Fruit fly (Drosophila melanogaster) whole organism, prepupa: Measurements from ENCODE around the gene CG3434.

Source experiments
- CG11294 ChIP-seq: fragments of 200-800 bp; sonication (Bioruptor generic); IDR thresholded peaks from 2 replicates; pipeline ENCODE4 v1.3.6; 2022; ENCODE audit warnings: missing biosample characterization, missing genetic modification characterization
- CG11902 ChIP-seq: fragments of 200-800 bp; sonication (Bioruptor generic); optimal IDR thresholded peaks from 3 replicates; lab custom pipeline; 2016; ENCODE audit warnings: missing biosample characterization, missing genetic modification characterization
- CG6854 ChIP-seq: fragments of 200-800 bp; sonication (Bioruptor generic); optimal IDR thresholded peaks from 2 replicates; lab custom pipeline; 2017; ENCODE audit warnings: missing biosample characterization, mild to moderate bottlenecking, missing genetic modification characterization
- CG7368 ChIP-seq: fragments of 200-800 bp; sonication (Bioruptor generic); optimal IDR thresholded peaks from 3 replicates; lab custom pipeline; 2016; ENCODE audit warnings: missing biosample characterization, missing genetic modification characterization
- Hr4 ChIP-seq: fragments of 200-800 bp; sonication (Bioruptor generic); optimal IDR thresholded peaks from 3 replicates; lab custom pipeline; 2016; ENCODE audit warnings: missing biosample characterization, missing genetic modification characterization
- esn ChIP-seq: fragments of 200-800 bp; sonication (Bioruptor generic); optimal IDR thresholded peaks from 2 replicates; lab custom pipeline; 2016; ENCODE audit warnings: missing biosample characterization, mild to moderate bottlenecking, missing genetic modification characterization, moderate library complexity
- fd85E ChIP-seq: fragments of 200-800 bp; sonication (Bioruptor generic); optimal IDR thresholded peaks from 3 replicates; lab custom pipeline; 2016; ENCODE audit warnings: missing biosample characterization, missing genetic modification characterization

dm6 chr3L:9462247-9462769, 1.7 kb upstream of the CG3434 start:
- peak; percentile 78 for TF ChIP-seq CG11294 (GFP tag; lab: Robert Waterston, UW)
- peak; percentile 83 for TF ChIP-seq fd85E (GFP tag; lab: Kevin White, UChicago)
- peak; percentile 80 for TF ChIP-seq CG7368 (GFP tag; lab: Kevin White, UChicago)
- peak; percentile 93 for TF ChIP-seq esn (GFP tag; lab: Kevin White, UChicago)
- peak; percentile 96 for TF ChIP-seq Hr4
- peak; percentile 85 for TF ChIP-seq CG6854
- TF ChIP-seq CG11902: peak; percentile 59
